Worm (Caenorhabditis elegans) whole organism, late embryonic: ENCODE results near the gene nhr-237.

Source experiments
- ceh-48 ChIP-seq: sonication (generic microtip); optimal IDR thresholded peaks from 2 replicates; lab custom pipeline; 2016; ENCODE audit warnings: missing genetic modification characterization, inconsistent platforms, missing compliant biosample characterization
- dmd-4 ChIP-seq: sonication (generic microtip); optimal IDR thresholded peaks from 2 replicates; lab custom pipeline; 2016; ENCODE audit warnings: borderline replicate concordance, missing genetic modification characterization, missing compliant biosample characterization
- fkh-10 ChIP-seq: fragments of 150-350 bp; optimal IDR thresholded peaks from 2 replicates; lab custom pipeline; 2014; ENCODE audit warnings: missing biosample characterization, missing genetic modification reagents, missing genetic modification characterization

DNA sequence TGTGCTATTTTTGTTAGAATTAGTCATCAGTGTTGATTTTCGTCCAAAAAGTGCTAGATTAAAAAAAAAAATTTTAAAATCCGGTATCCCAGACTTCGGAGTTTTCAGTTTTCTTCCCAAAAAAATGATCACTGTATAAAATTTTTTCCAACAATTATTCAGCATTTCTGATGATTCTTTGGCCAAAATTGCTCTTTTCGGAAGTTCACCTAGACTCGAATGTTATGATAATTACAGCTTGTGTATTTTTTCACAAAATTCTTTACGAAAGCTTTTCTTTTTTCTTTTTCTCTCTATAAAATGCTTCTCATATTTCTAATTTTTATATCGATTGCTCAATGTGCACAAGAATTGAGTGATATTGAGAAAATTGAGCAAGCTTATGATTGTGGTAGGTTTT lies 5.1 kb upstream of the nhr-237 start, which contains the start of gene irld-17:
- no peak for TF ChIP-seq ceh-48 (tag; lab: Kevin White, UChicago)
- no peak for TF ChIP-seq fkh-10 (GFP tag; lab: Kevin White, UChicago)
- TF ChIP-seq dmd-4 (tag; lab: Kevin White, UChicago), result no peak
